Worm (Caenorhabditis elegans) whole organism, L4 larva: ENCODE measurements around the gene C27A2.12.

Source experiments
- aly-2 ChIP-seq: sonication (generic microtip); optimal IDR thresholded peaks from 2 replicates; lab custom pipeline; 2018; ENCODE audit warnings: missing biosample characterization, missing genetic modification characterization
- ceh-44 ChIP-seq: fragments of 200-800 bp; sonication (Bioruptor generic); IDR thresholded peaks from 2 replicates; pipeline ENCODE4 v1.3.6; 2022; ENCODE audit warnings: missing genetic modification reagents, missing genetic modification characterization, missing compliant biosample characterization
- dve-1 ChIP-seq: sonication (generic microtip); optimal IDR thresholded peaks from 2 replicates; lab custom pipeline; 2017; ENCODE audit warnings: antibody characterized with exemption, mild to moderate bottlenecking, missing genetic modification characterization, missing compliant biosample characterization; ENCODE audit not compliant: insufficient read depth
- hmg-1.1 ChIP-seq: fragments of 200-800 bp; sonication (Bioruptor generic); IDR thresholded peaks from 2 replicates; pipeline ENCODE4 v1.3.6; 2022; ENCODE audit warnings: missing genetic modification reagents, missing genetic modification characterization, missing compliant biosample characterization
- jun-1 ChIP-seq: fragments of 150-350 bp; optimal IDR thresholded peaks from 2 replicates; lab custom pipeline; 2014; ENCODE audit warnings: missing biosample characterization, missing genetic modification reagents, missing genetic modification characterization
- lin-39 ChIP-seq: fragments of 150-350 bp; optimal IDR thresholded peaks from 2 replicates; lab custom pipeline; 2014; ENCODE audit warnings: missing biosample characterization, missing genetic modification reagents, missing genetic modification characterization
- mxl-2 ChIP-seq: fragments of 200-800 bp; sonication (Bioruptor generic); conservative IDR thresholded peaks from 2 replicates; pipeline ENCODE4 v1.3.6; 2022; ENCODE audit warnings: missing genetic modification reagents, missing genetic modification characterization, missing compliant biosample characterization
- nhr-237 ChIP-seq: sonication (generic microtip); optimal IDR thresholded peaks from 2 replicates; lab custom pipeline; 2017; ENCODE audit warnings: missing biosample characterization, missing genetic modification characterization
- snpc-4 ChIP-seq: fragments of 150-350 bp; optimal IDR thresholded peaks from 2 replicates; lab custom pipeline; 2014; ENCODE audit warnings: missing biosample characterization, missing genetic modification characterization
- unc-39 ChIP-seq: sonication (generic microtip); optimal IDR thresholded peaks from 2 replicates; lab custom pipeline; 2017; ENCODE audit warnings: missing biosample characterization, missing genetic modification characterization
- unc-62 ChIP-seq, 3 experiments: fragments of 150-350 bp in 1 of 3; sonication (generic microtip); optimal IDR thresholded peaks in 2 of 3; peaks in 1 of 3; 1 replicate in 1 of 3; 2 replicates in 2 of 3; lab custom pipeline; 2014 to 2017; ENCODE audit warnings: missing biosample characterization in 3 of 3, missing genetic modification characterization in 3 of 3, missing genetic modification reagents in 3 of 3, missing genotype in 1 of 3
- zag-1 ChIP-seq: fragments of 150-350 bp; optimal IDR thresholded peaks from 2 replicates; lab custom pipeline; 2014; ENCODE audit warnings: missing biosample characterization, missing genetic modification characterization

- TF ChIP-seq snpc-4 (tag; lab: Kevin White, UChicago) (no peak), zag-1 (no peak), jun-1 (tag; lab: Kevin White, UChicago) (no peak), mxl-2 (GFP tag; lab: Robert Waterston, UW) (no peak), aly-2 (tag; lab: Kevin White, UChicago) (no peak), ceh-44 (GFP tag; lab: Robert Waterston, UW) (no peak), nhr-237 (tag; lab: Kevin White, UChicago) (no peak), dve-1 (tag; lab: Kevin White, UChicago) (no peak), unc-62 (GFP tag; optimal IDR thresholded peaks at IDR 0.05 in 1 of 2; lab: Kevin White, UChicago) (peak in 1 of 2 experiments; percentile 99), unc-62 (tag; optimal IDR thresholded peaks at IDR 0.05; lab: Kevin White, UChicago) (no peak), lin-39 (tag; lab: Kevin White, UChicago) (no peak), unc-39 (tag; lab: Kevin White, UChicago) (no peak), hmg-1.1 (GFP tag; lab: Robert Waterston, UW) (no peak)
Observed at ce11 chrII:5027952-5028351, 30.0 kb downstream of the C27A2.12 start.
